Worm (Caenorhabditis elegans): ENCODE measurements around the gene cpb-1.
A peak's percentile ranks its signal among the peaks of the same experiment; 100 is the strongest.

The cpb-1 gene

DNA sequence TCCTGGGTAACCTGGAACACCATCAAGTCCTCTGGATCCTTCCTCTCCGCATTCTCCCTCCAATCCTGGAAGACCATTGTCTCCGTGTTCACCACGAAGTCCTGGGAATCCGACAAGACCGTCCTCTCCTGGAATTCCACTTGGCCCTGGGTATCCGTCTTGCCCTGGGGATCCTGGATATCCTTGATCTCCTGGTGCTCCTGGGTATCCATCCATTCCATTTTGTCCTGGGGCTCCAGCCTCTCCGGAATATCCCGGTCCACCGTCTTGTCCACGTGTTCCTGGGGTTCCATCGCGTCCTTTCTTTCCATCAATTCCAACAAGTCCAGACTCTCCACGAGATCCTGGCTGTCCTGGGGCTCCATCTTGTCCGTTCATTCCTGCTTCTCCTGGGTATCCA is 17.9 kb downstream of the cpb-1 start:
- no peak for TF ChIP-seq daf-12 (tag; optimal IDR thresholded peaks at IDR 0.05)
- no peak for TF ChIP-seq nhr-237 (tag; optimal IDR thresholded peaks at IDR 0.05)
- no peak for TF ChIP-seq skn-1 (tag; optimal IDR thresholded peaks at IDR 0.05)
- TF ChIP-seq ztf-11 (tag; optimal IDR thresholded peaks at IDR 0.05), result no peak
- no peak for TF ChIP-seq nhr-77 (tag; optimal IDR thresholded peaks at IDR 0.05)
- no peak for TF ChIP-seq ceh-16 (tag; optimal IDR thresholded peaks at IDR 0.05)
- no peak for TF ChIP-seq R02D3.7 (tag; optimal IDR thresholded peaks at IDR 0.05)
- TF ChIP-seq fos-1 (tag; optimal IDR thresholded peaks at IDR 0.05), result no peak
- TF ChIP-seq mml-1 (tag; optimal IDR thresholded peaks at IDR 0.05), result no peak
- no peak for TF ChIP-seq snpc-4 (tag; optimal IDR thresholded peaks at IDR 0.05)
- no peak for TF ChIP-seq elt-3 (tag; optimal IDR thresholded peaks at IDR 0.05)
- TF ChIP-seq nhr-76 (tag; optimal IDR thresholded peaks at IDR 0.05), result no peak
- TF ChIP-seq unc-39 (tag; optimal IDR thresholded peaks at IDR 0.05), result no peak
- TF ChIP-seq nfya-1 (tag; optimal IDR thresholded peaks at IDR 0.05; ENCODE audit: insufficient read depth), result no peak
- TF ChIP-seq egl-5 (tag; optimal IDR thresholded peaks at IDR 0.05), result no peak
- TF ChIP-seq egl-27 (tag; optimal IDR thresholded peaks at IDR 0.05), result no peak
- no peak for TF ChIP-seq ama-1 (optimal IDR thresholded peaks at IDR 0.05)
- no peak for TF ChIP-seq nhr-67 (tag; optimal IDR thresholded peaks at IDR 0.05)
- TF ChIP-seq ceh-9 (tag; optimal IDR thresholded peaks at IDR 0.05), result no peak

DNA sequence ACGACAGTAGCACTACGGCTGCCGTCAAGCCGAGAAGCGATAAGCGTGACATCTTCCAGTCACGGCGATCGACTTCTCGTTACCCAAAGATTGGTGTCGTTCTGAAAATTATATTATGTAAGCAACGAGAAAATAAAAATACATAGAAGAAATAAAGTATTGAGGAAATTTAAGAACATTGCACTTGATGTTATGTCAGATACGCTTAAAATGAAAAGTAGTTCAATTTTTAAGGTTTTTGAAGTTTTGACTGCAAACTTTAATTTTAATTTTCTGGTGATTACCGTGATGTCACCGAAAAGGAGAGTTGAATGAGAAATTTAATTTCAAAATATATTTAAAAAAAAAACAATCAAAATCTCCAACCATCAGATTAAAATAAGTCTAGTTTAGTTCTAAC is 22.2 kb downstream of the cpb-1 start, which contains the start of gene emb-9:
Gene emb-9 (minus strand): TSS at position 101 of the 400 bp plus-strand sequence.
- no peak for TF ChIP-seq zag-1 (tag; optimal IDR thresholded peaks at IDR 0.05)

ce11 chrIII:9346114-9346513 is 24.0 kb downstream of the cpb-1 start:
- peak; percentile 75 for TF ChIP-seq lin-39 (tag; optimal IDR thresholded peaks at IDR 0.05)
- no peak for TF ChIP-seq zag-1 (tag; optimal IDR thresholded peaks at IDR 0.05)

DNA sequence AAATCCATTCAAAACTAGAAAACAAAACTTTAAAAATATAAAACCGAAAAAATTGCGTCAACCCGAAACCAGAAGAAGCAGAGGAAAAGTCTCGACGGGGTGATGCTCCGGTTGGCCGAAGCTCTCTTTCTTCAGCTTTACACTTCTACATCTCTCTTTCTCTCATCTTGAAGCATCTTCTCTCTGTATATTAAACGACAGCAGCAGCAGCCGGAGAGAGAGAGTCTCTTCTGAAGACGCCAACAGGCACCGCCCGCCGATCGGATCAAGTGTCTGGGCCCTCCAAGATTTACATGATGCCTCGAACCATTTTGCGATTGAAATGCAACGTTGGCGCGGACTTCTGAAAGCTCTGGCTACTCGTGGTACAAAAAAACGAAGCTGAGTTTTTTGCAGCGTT is 24.6 kb downstream of the cpb-1 start:
- TF ChIP-seq nhr-11 (tag; optimal IDR thresholded peaks at IDR 0.05), result no peak
- no peak for TF ChIP-seq ceh-28 (tag; optimal IDR thresholded peaks at IDR 0.05)
- no peak for TF ChIP-seq nhr-28 (tag; optimal IDR thresholded peaks at IDR 0.05)
- TF ChIP-seq unc-62 (GFP tag; optimal IDR thresholded peaks at IDR 0.05), result no peak
- TF ChIP-seq nhr-12 (tag; optimal IDR thresholded peaks at IDR 0.05), result no peak
- TF ChIP-seq nfya-1 (tag; optimal IDR thresholded peaks at IDR 0.05; ENCODE audit: insufficient read depth), result peak; percentile 32
- TF ChIP-seq ZK546.5 (tag; optimal IDR thresholded peaks at IDR 0.05), result no peak
- no peak for TF ChIP-seq daf-12 (tag; optimal IDR thresholded peaks at IDR 0.05)

ce11 chrIII:9353814-9354213 is 31.7 kb downstream of the cpb-1 start:
- TF ChIP-seq lin-39 (tag; optimal IDR thresholded peaks at IDR 0.05), result peak; percentile 42
- no peak for TF ChIP-seq nhr-12 (tag; optimal IDR thresholded peaks at IDR 0.05)
- no peak for TF ChIP-seq fkh-10 (GFP tag; optimal IDR thresholded peaks at IDR 0.05)
- peak; percentile 60 for TF ChIP-seq nfya-1 (tag; optimal IDR thresholded peaks at IDR 0.05; ENCODE audit: insufficient read depth)
- TF ChIP-seq pha-4 (tag; optimal IDR thresholded peaks at IDR 0.05), result peak; percentile 69
- no peak for TF ChIP-seq nhr-23 (tag; optimal IDR thresholded peaks at IDR 0.05)
- no peak for TF ChIP-seq aly-2 (tag; optimal IDR thresholded peaks at IDR 0.05)

DNA sequence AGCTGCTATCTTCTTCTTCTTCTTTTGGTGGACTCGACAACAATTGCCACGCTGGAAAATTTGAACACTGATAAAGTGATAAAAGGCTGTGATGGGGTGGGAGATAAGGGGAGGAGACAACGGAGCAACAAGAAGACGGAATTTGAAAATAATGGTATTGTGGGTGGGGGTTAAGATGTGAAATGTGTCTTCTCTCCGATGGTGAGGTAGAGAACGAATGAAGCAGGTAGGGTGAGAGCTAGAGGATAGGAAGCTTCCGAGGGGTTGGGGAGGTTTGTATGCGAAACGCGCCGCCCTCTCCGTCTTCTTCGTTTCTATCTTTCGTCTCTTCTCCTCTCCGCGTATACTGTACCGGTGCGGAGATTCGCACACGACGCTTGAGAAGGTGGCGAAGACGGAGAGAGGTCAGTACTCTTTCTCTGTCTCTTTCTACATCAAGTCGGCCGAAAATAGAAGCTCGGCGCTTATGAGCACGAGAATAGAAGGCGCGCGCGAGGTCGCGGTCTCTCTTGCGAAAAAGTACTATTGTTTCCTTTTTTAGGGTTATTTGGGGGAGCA is 33.4 kb downstream of the cpb-1 start, which contains the start of gene chtb-1:
Gene chtb-1 (minus strand): TSS at position 51 of the 558 bp plus-strand sequence.
- TF ChIP-seq nhr-28 (tag; optimal IDR thresholded peaks at IDR 0.05) (no peak), nhr-76 (tag; optimal IDR thresholded peaks at IDR 0.05) (no peak), zag-1 (tag; optimal IDR thresholded peaks at IDR 0.05) (no peak), aly-2 (tag; optimal IDR thresholded peaks at IDR 0.05) (no peak), fkh-2 (tag; optimal IDR thresholded peaks at IDR 0.05) (no peak), nhr-43 (tag; optimal IDR thresholded peaks at IDR 0.05; ENCODE audit: poor library complexity, severe bottlenecking) (no peak), skn-1 (tag; optimal IDR thresholded peaks at IDR 0.05) (no peak), hmg-11 (tag; optimal IDR thresholded peaks at IDR 0.05) (no peak), mml-1 (tag; optimal IDR thresholded peaks at IDR 0.05) (no peak), fkh-10 (GFP tag; optimal IDR thresholded peaks at IDR 0.05) (no peak), ama-1 (optimal IDR thresholded peaks at IDR 0.05) (no peak), pqm-1 (tag; optimal IDR thresholded peaks at IDR 0.05) (no peak), jun-1 (tag; optimal IDR thresholded peaks at IDR 0.05) (no peak), elt-3 (tag; optimal IDR thresholded peaks at IDR 0.05) (no peak), ceh-9 (tag; optimal IDR thresholded peaks at IDR 0.05) (no peak), ceh-82 (tag; optimal IDR thresholded peaks at IDR 0.05) (no peak), ztf-4 (tag; optimal IDR thresholded peaks at IDR 0.05) (no peak), sea-2 (GFP tag; optimal IDR thresholded peaks at IDR 0.05) (no peak)
